Worm (Caenorhabditis elegans) whole organism, midembryonic: Measurements from ENCODE around the gene F56D6.6.

Experiments used
- cog-1 ChIP-seq: sonication (generic microtip); optimal IDR thresholded peaks from 2 replicates; lab custom pipeline; 2016; ENCODE audit warnings: missing genetic modification characterization, missing compliant biosample characterization
- flt-1 ChIP-seq: fragments of 200-800 bp; sonication (Bioruptor generic); IDR thresholded peaks from 2 replicates; pipeline ENCODE4 v1.3.6; 2022; ENCODE audit warnings: missing genetic modification characterization, missing compliant biosample characterization
- klf-2 ChIP-seq: fragments of 200-800 bp; sonication (Bioruptor generic); conservative IDR thresholded peaks from 2 replicates; pipeline ENCODE4 v1.3.6; 2022; ENCODE audit warnings: missing genetic modification reagents, missing genetic modification characterization, missing compliant biosample characterization
- ztf-29 ChIP-seq: fragments of 200-800 bp; sonication (Bioruptor generic); IDR thresholded peaks from 2 replicates; pipeline ENCODE4 v1.3.6; 2022; ENCODE audit warnings: missing genetic modification reagents, missing genetic modification characterization, missing compliant biosample characterization

DNA sequence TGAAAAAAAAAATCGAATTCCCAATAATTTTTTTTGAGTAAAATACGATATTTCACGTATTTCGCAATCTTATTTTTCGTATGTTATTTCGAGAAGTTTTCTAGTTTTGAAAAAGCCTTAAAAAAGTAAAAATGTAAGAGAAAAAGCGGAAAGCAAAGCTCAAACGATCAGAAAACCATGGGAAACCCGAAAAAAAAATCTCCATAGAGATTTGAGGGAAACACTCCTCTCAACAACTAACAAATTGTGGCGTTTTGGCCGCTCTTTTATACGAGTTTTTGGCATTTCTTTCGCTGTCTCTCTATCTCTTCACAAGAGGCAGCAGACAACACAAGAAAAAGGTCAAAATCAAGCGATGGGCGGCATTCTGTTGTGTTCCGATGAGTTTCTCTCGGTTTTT lies 28.6 kb upstream of the F56D6.6 start:
- TF ChIP-seq klf-2 (GFP tag; lab: Robert Waterston, UW) (no peak), ztf-29 (GFP tag; lab: Robert Waterston, UW) (no peak), cog-1 (tag; lab: Kevin White, UChicago) (no peak), flt-1 (GFP tag; lab: Robert Waterston, UW) (no peak)
